Fruit fly (Drosophila melanogaster): ENCODE data around the gene mthl1.

The mthl1 gene

dm6 chrX:16691440-16691839, 50.7 kb downstream of the mthl1 start:
- no peak for TF ChIP-seq CG13204 (GFP tag; optimal IDR thresholded peaks at IDR 0.05)
- TF ChIP-seq CG9948 (tag; optimal IDR thresholded peaks at IDR 0.05), result peak; percentile 61
- TF ChIP-seq Pif1B (GFP tag; optimal IDR thresholded peaks at IDR 0.05), result peak; percentile 65
- peak; percentile 74 for TF ChIP-seq CG15710 (tag; optimal IDR thresholded peaks at IDR 0.05)
- peak; percentile 62 for TF ChIP-seq CG17806 (tag; optimal IDR thresholded peaks at IDR 0.05)
- TF ChIP-seq CG34367 (tag; optimal IDR thresholded peaks at IDR 0.05), result peak; percentile 68
- TF ChIP-seq CG32121 (GFP tag; IDR thresholded peaks at IDR 0.05), result peak; percentile 90
- TF ChIP-seq Ets98B (GFP tag; IDR thresholded peaks at IDR 0.05), result peak; percentile 90
- peak; percentile 95 for TF ChIP-seq CG4496 (GFP tag; IDR thresholded peaks at IDR 0.05)
- TF ChIP-seq fd96Ca (GFP tag; IDR thresholded peaks at IDR 0.05), result peak; percentile 90
- TF ChIP-seq Snoo (tag; optimal IDR thresholded peaks at IDR 0.05), result peak; percentile 48
- peak; percentile 66 for TF ChIP-seq rn (GFP tag; IDR thresholded peaks at IDR 0.05)
- peak; percentile 87 for TF ChIP-seq CG12605 (GFP tag; IDR thresholded peaks at IDR 0.05)
- TF ChIP-seq CG8159 (tag; optimal IDR thresholded peaks at IDR 0.05), result peak; percentile 62
- peak; percentile 43 for TF ChIP-seq gl (tag; optimal IDR thresholded peaks at IDR 0.05)
- TF ChIP-seq EcR (GFP tag; optimal IDR thresholded peaks at IDR 0.05), result no peak
- TF ChIP-seq D1 (tag; optimal IDR thresholded peaks at IDR 0.05), result no peak
- TF ChIP-seq CG10348 (GFP tag; IDR thresholded peaks at IDR 0.05), result peak; percentile 19; the same call in 1 of the 2 replicates
- TF ChIP-seq Pif1A (GFP tag; optimal IDR thresholded peaks at IDR 0.05), result peak; percentile 77
- TF ChIP-seq CG8301 (tag; optimal IDR thresholded peaks at IDR 0.05), result peak; percentile 79
- peak; percentile 81 for TF ChIP-seq CG14655 (GFP tag; optimal IDR thresholded peaks at IDR 0.05)

- TF ChIP-seq EcR (GFP tag; optimal IDR thresholded peaks at IDR 0.05) (no peak), gl (tag; optimal IDR thresholded peaks at IDR 0.05) (no peak), Ets98B (GFP tag; IDR thresholded peaks at IDR 0.05) (no peak), Snoo (tag; optimal IDR thresholded peaks at IDR 0.05) (no peak), fd96Ca (GFP tag; IDR thresholded peaks at IDR 0.05) (no peak), CG14655 (GFP tag; optimal IDR thresholded peaks at IDR 0.05) (no peak), CG13204 (GFP tag; optimal IDR thresholded peaks at IDR 0.05) (no peak), CG10348 (GFP tag; IDR thresholded peaks at IDR 0.05) (no peak)
Measured at dm6 chrX:16692325-16692724, 51.6 kb downstream of the mthl1 start.

dm6 chrX:16693805-16694387, 53.1 kb downstream of the mthl1 start:
- no peak for TF ChIP-seq CG32121 (GFP tag; IDR thresholded peaks at IDR 0.05)
- peak; percentile 55 for TF ChIP-seq CG13204 (GFP tag; optimal IDR thresholded peaks at IDR 0.05)
- 0 out of 3 replicates have a peak, but pooled peaks have one; percentile 25 for TF ChIP-seq CG4496 (GFP tag; IDR thresholded peaks at IDR 0.05)

dm6 chrX:16694477-16694876, 53.7 kb downstream of the mthl1 start:
- peak; percentile 9 for TF ChIP-seq CG14655 (GFP tag; optimal IDR thresholded peaks at IDR 0.05)
- no peak for TF ChIP-seq Pif1B (GFP tag; optimal IDR thresholded peaks at IDR 0.05)
- TF ChIP-seq fd96Ca (GFP tag; IDR thresholded peaks at IDR 0.05), result no peak
- no peak for TF ChIP-seq CG32121 (GFP tag; IDR thresholded peaks at IDR 0.05)

dm6 chrX:16694959-16695358, 54.2 kb downstream of the mthl1 start, which contains the start of gene Septin4:
Gene Septin4 (minus strand): TSS chrX:16695173.
- TF ChIP-seq CG9948 (tag; optimal IDR thresholded peaks at IDR 0.05) (no peak), CG4496 (GFP tag; IDR thresholded peaks at IDR 0.05) (0 out of 3 replicates have a peak, but pooled peaks have one; percentile 28)

dm6 chrX:16695658-16696181, 55.0 kb downstream of the mthl1 start, which contains the start of gene CG4678:
Gene CG4678 (plus strand): TSS chrX:16696131.
- TF ChIP-seq fd96Ca (GFP tag; IDR thresholded peaks at IDR 0.05) (no peak), Pif1A (GFP tag; optimal IDR thresholded peaks at IDR 0.05) (no peak), CG8159 (tag; optimal IDR thresholded peaks at IDR 0.05) (no peak), EcR (GFP tag; optimal IDR thresholded peaks at IDR 0.05) (no peak), CG15710 (tag; optimal IDR thresholded peaks at IDR 0.05) (no peak), CG10348 (GFP tag; IDR thresholded peaks at IDR 0.05) (no peak), CG4496 (GFP tag; IDR thresholded peaks at IDR 0.05) (no peak), gl (tag; optimal IDR thresholded peaks at IDR 0.05) (no peak), CG17806 (tag; optimal IDR thresholded peaks at IDR 0.05) (no peak), CG14655 (GFP tag; optimal IDR thresholded peaks at IDR 0.05) (no peak), CG9948 (tag; optimal IDR thresholded peaks at IDR 0.05) (no peak), CG13204 (GFP tag; optimal IDR thresholded peaks at IDR 0.05) (no peak), D1 (tag; optimal IDR thresholded peaks at IDR 0.05) (no peak), Pif1B (GFP tag; optimal IDR thresholded peaks at IDR 0.05) (no peak), CG8301 (tag; optimal IDR thresholded peaks at IDR 0.05) (no peak), Ets98B (GFP tag; IDR thresholded peaks at IDR 0.05) (no peak), CG12605 (GFP tag; IDR thresholded peaks at IDR 0.05) (no peak), Snoo (tag; optimal IDR thresholded peaks at IDR 0.05) (no peak)

Data from whole organism, pupa.